Fruit fly (Drosophila melanogaster) whole organism, embryonic: Measurements from ENCODE around the gene CG3342.

Experiments
- CG1024 ChIP-seq: fragments of 200-800 bp; sonication (Bioruptor generic); IDR thresholded peaks from 2 replicates; pipeline ENCODE4 v1.3.6; 2022; ENCODE audit warnings: missing biosample characterization, missing genetic modification characterization
- CG10274 ChIP-seq: fragments of 200-800 bp; sonication (Bioruptor generic); optimal IDR thresholded peaks from 3 replicates; lab custom pipeline; 2017; ENCODE audit warnings: missing biosample characterization, mild to moderate bottlenecking, missing genetic modification characterization
- CG10462 ChIP-seq: fragments of 200-800 bp; sonication (Bioruptor generic); optimal IDR thresholded peaks from 2 replicates; lab custom pipeline; 2016; ENCODE audit warnings: missing biosample characterization, missing genetic modification characterization
- CG10979 ChIP-seq: fragments of 200-800 bp; sonication (Bioruptor generic); optimal IDR thresholded peaks from 2 replicates; lab custom pipeline; 2018; ENCODE audit warnings: missing biosample characterization, mild to moderate bottlenecking, missing genetic modification characterization, moderate library complexity
- CG11085 ChIP-seq: fragments of 200-800 bp; sonication (Bioruptor generic); IDR thresholded peaks from 2 replicates; pipeline ENCODE4 v1.3.6; 2022; ENCODE audit warnings: missing biosample characterization, missing genetic modification characterization
- CG11695 ChIP-seq: fragments of 200-800 bp; sonication (Bioruptor generic); IDR thresholded peaks from 3 replicates; pipeline ENCODE4 v1.3.6; 2022; ENCODE audit warnings: missing biosample characterization, missing genetic modification characterization
- CG12236 ChIP-seq: fragments of 200-800 bp; sonication (Bioruptor generic); optimal IDR thresholded peaks from 2 replicates; lab custom pipeline; 2016; ENCODE audit warnings: missing biosample characterization, missing genetic modification characterization
- CG12769 ChIP-seq: fragments of 200-800 bp; sonication (Bioruptor generic); optimal IDR thresholded peaks from 2 replicates; lab custom pipeline; 2019; ENCODE audit warnings: missing biosample characterization, mild to moderate bottlenecking, missing genetic modification characterization, moderate library complexity
- CG15514 ChIP-seq: fragments of 200-800 bp; sonication (Bioruptor generic); optimal IDR thresholded peaks from 3 replicates; lab custom pipeline; 2017; ENCODE audit warnings: missing biosample characterization, missing genetic modification characterization, mild to moderate bottlenecking, moderate library complexity, missing genetic modification reagents
- CG1602 ChIP-seq: fragments of 200-800 bp; sonication (Bioruptor generic); optimal IDR thresholded peaks from 3 replicates; lab custom pipeline; 2016; ENCODE audit warnings: missing biosample characterization, missing genetic modification characterization
- CG16813 ChIP-seq: fragments of 200-800 bp; sonication (Bioruptor generic); IDR thresholded peaks from 3 replicates; pipeline ENCODE4 v1.3.6; 2022; ENCODE audit warnings: missing biosample characterization, missing genetic modification characterization; ENCODE audit not compliant: partially characterized antibody
- CG17829 ChIP-seq: fragments of 200-800 bp; optimal IDR thresholded peaks from 2 replicates; lab custom pipeline; 2019; ENCODE audit warnings: missing biosample characterization, mild to moderate bottlenecking, missing genetic modification characterization, moderate library complexity
- CG2678 ChIP-seq: fragments of 200-800 bp; sonication (Bioruptor generic); optimal IDR thresholded peaks from 3 replicates; lab custom pipeline; 2019; ENCODE audit warnings: missing biosample characterization, mild to moderate bottlenecking, missing genetic modification characterization, moderate library complexity
- CG32532 ChIP-seq: fragments of 200-800 bp; sonication (Bioruptor generic); IDR thresholded peaks from 2 replicates; pipeline ENCODE4 v1.3.6; 2022; ENCODE audit warnings: missing biosample characterization, missing genetic modification characterization
- CG4404 ChIP-seq: fragments of 200-800 bp; sonication (Bioruptor generic); IDR thresholded peaks from 2 replicates; pipeline ENCODE4 v1.3.6; 2022; ENCODE audit warnings: missing biosample characterization, missing genetic modification characterization
- CG4424 ChIP-seq: fragments of 200-800 bp; sonication (Bioruptor generic); optimal IDR thresholded peaks from 3 replicates; lab custom pipeline; 2016; ENCODE audit warnings: missing biosample characterization, missing genetic modification characterization
- CG8478 ChIP-seq: fragments of >200 bp; optimal IDR thresholded peaks from 2 replicates; lab custom pipeline; 2018
- CG8924 ChIP-seq: fragments of 200-800 bp; optimal IDR thresholded peaks from 3 replicates; lab custom pipeline; 2019; ENCODE audit warnings: missing biosample characterization, mild to moderate bottlenecking, missing genetic modification characterization, moderate library complexity
- Camta ChIP-seq: fragments of 200-800 bp; sonication (Bioruptor generic); optimal IDR thresholded peaks from 2 replicates; lab custom pipeline; 2016; ENCODE audit warnings: missing biosample characterization, missing genetic modification characterization
- CkIIα-i1 ChIP-seq: fragments of 200-800 bp; sonication (Bioruptor generic); IDR thresholded peaks from 2 replicates; pipeline ENCODE4 v1.3.6; 2022; ENCODE audit warnings: missing biosample characterization, missing genetic modification characterization
- D ChIP-seq, 2 experiments: fragments of 200-800 bp in 1 of 2; fragments of >200 bp in 1 of 2; sonication (Bioruptor generic) in 1 of 2; optimal IDR thresholded peaks; 2 replicates in 1 of 2; 3 replicates in 1 of 2; lab custom pipeline; 2017; ENCODE audit warnings: mild to moderate bottlenecking in 1 of 2, missing biosample characterization in 1 of 2, missing genetic modification characterization in 1 of 2, missing genetic modification reagents in 1 of 2
- Dfd ChIP-seq, 2 experiments: fragments of >200 bp; optimal IDR thresholded peaks; 2 replicates each; lab custom pipeline; 2017; ENCODE audit warnings: missing biosample characterization in 2 of 2, missing genetic modification characterization in 2 of 2
- E2f1 ChIP-seq: fragments of 200-800 bp; sonication (Bioruptor generic); IDR thresholded peaks from 2 replicates; pipeline ENCODE4 v1.3.6; 2022; ENCODE audit warnings: missing biosample characterization, missing genetic modification characterization
- Fer2 ChIP-seq: fragments of 200-800 bp; sonication (Bioruptor generic); optimal IDR thresholded peaks from 2 replicates; lab custom pipeline; 2018; ENCODE audit warnings: missing biosample characterization, mild to moderate bottlenecking, missing genetic modification characterization, moderate library complexity
- Gsc ChIP-seq: fragments of 200-800 bp; sonication (Bioruptor generic); IDR thresholded peaks from 2 replicates; pipeline ENCODE4 v1.3.6; 2022; ENCODE audit warnings: missing biosample characterization, missing genetic modification characterization
- HHEX ChIP-seq: fragments of 200-800 bp; sonication (Bioruptor generic); optimal IDR thresholded peaks from 3 replicates; lab custom pipeline; 2017; ENCODE audit warnings: missing biosample characterization, mild to moderate bottlenecking, missing genetic modification characterization, missing genetic modification reagents
- HLH4C ChIP-seq: fragments of 200-800 bp; sonication (Bioruptor generic); IDR thresholded peaks from 3 replicates; pipeline ENCODE4 v1.3.6; 2022; ENCODE audit warnings: missing biosample characterization, missing genetic modification characterization; ENCODE audit not compliant: partially characterized antibody
- Hey ChIP-seq: fragments of 200-800 bp; sonication (Bioruptor generic); optimal IDR thresholded peaks from 3 replicates; lab custom pipeline; 2018; ENCODE audit warnings: missing biosample characterization, mild to moderate bottlenecking, missing genetic modification characterization
- Lim3 ChIP-seq: fragments of 200-800 bp; sonication (Bioruptor generic); IDR thresholded peaks from 2 replicates; pipeline ENCODE4 v1.3.6; 2022; ENCODE audit warnings: missing biosample characterization, missing genetic modification characterization
- Opbp ChIP-seq: fragments of 200-800 bp; sonication (Bioruptor generic); IDR thresholded peaks from 3 replicates; pipeline ENCODE4 v1.3.6; 2022; ENCODE audit warnings: missing biosample characterization, missing genetic modification characterization; ENCODE audit not compliant: partially characterized antibody
- Rx ChIP-seq: fragments of 200-800 bp; sonication (Bioruptor generic); IDR thresholded peaks from 2 replicates; pipeline ENCODE4 v1.3.6; 2022; ENCODE audit warnings: missing biosample characterization, missing genetic modification characterization
- Scr ChIP-seq: fragments of 200-800 bp; sonication (Bioruptor generic); IDR thresholded peaks from 2 replicates; pipeline ENCODE4 v1.3.6; 2022; ENCODE audit warnings: missing biosample characterization, missing genetic modification characterization; ENCODE audit not compliant: partially characterized antibody
- Side ChIP-seq: fragments of 200-800 bp; sonication (Bioruptor generic); optimal IDR thresholded peaks from 2 replicates; lab custom pipeline; 2016; ENCODE audit warnings: missing biosample characterization, missing genetic modification characterization
- Tbp ChIP-seq: fragments of >200 bp; optimal IDR thresholded peaks from 2 replicates; lab custom pipeline; 2018; ENCODE audit warnings: missing biosample characterization, missing genetic modification characterization
- Xbp1 ChIP-seq: fragments of 200-800 bp; sonication (Bioruptor generic); optimal IDR thresholded peaks from 3 replicates; lab custom pipeline; 2016; ENCODE audit warnings: missing biosample characterization, mild to moderate bottlenecking, missing genetic modification characterization
- bcd ChIP-seq: fragments of 200-800 bp; sonication (Bioruptor generic); optimal IDR thresholded peaks from 2 replicates; lab custom pipeline; 2017; ENCODE audit warnings: missing biosample characterization, mild to moderate bottlenecking, missing genetic modification characterization
- bigmax ChIP-seq: fragments of 200-800 bp; sonication (Bioruptor generic); optimal IDR thresholded peaks from 2 replicates; lab custom pipeline; 2018; ENCODE audit warnings: missing biosample characterization, mild to moderate bottlenecking, missing genetic modification characterization
- cg ChIP-seq: fragments of 200-800 bp; sonication (Bioruptor generic); optimal IDR thresholded peaks from 3 replicates; lab custom pipeline; 2019; ENCODE audit warnings: missing biosample characterization, mild to moderate bottlenecking, missing genetic modification characterization, moderate library complexity
- chinmo ChIP-seq: fragments of 200-800 bp; sonication (Bioruptor generic); IDR thresholded peaks from 4 replicates; pipeline ENCODE4 v1.3.6; 2022; ENCODE audit warnings: missing biosample characterization, missing genetic modification characterization; ENCODE audit not compliant: partially characterized antibody
- dimm ChIP-seq: fragments of 200-800 bp; sonication (Bioruptor generic); IDR thresholded peaks from 2 replicates; pipeline ENCODE4 v1.3.6; 2022; ENCODE audit warnings: missing biosample characterization, missing genetic modification characterization
- disco-r ChIP-seq: fragments of 200-800 bp; sonication (Bioruptor generic); optimal IDR thresholded peaks from 2 replicates; lab custom pipeline; 2016; ENCODE audit warnings: missing biosample characterization, missing genetic modification characterization
- ems ChIP-seq: fragments of 200-800 bp; sonication (Bioruptor generic); optimal IDR thresholded peaks from 3 replicates; lab custom pipeline; 2016; ENCODE audit warnings: missing biosample characterization, missing genetic modification characterization
- eyg ChIP-seq: fragments of 200-800 bp; sonication (Bioruptor generic); optimal IDR thresholded peaks from 3 replicates; lab custom pipeline; 2016; ENCODE audit warnings: missing biosample characterization, missing genetic modification characterization
- her ChIP-seq: fragments of 200-800 bp; sonication (Bioruptor generic); optimal IDR thresholded peaks from 2 replicates; lab custom pipeline; 2016; ENCODE audit warnings: missing biosample characterization, missing genetic modification characterization
- lola ChIP-seq, 3 experiments: fragments of >200 bp in 2 of 3; fragments of 200-800 bp in 1 of 3; sonication (Bioruptor generic) in 1 of 3; optimal IDR thresholded peaks; 2 replicates each; lab custom pipeline; 2017 to 2019; ENCODE audit warnings: missing biosample characterization in 3 of 3, missing genetic modification characterization in 3 of 3, mild to moderate bottlenecking in 1 of 3, moderate library complexity in 1 of 3
- otp ChIP-seq: fragments of 200-800 bp; sonication (Bioruptor generic); IDR thresholded peaks from 3 replicates; pipeline ENCODE4, ENCODE4 v1.3.6; 2022; ENCODE audit warnings: missing biosample characterization, missing genetic modification characterization
- pum ChIP-seq: fragments of 200-800 bp; sonication (Bioruptor generic); optimal IDR thresholded peaks from 2 replicates; lab custom pipeline; 2016; ENCODE audit warnings: missing biosample characterization, missing genetic modification characterization
- ranshi ChIP-seq: fragments of 200-800 bp; sonication (Bioruptor generic); IDR thresholded peaks from 2 replicates; pipeline ENCODE4 v1.3.6; 2022; ENCODE audit warnings: missing biosample characterization, missing genetic modification characterization
- unc-4 ChIP-seq: fragments of 200-800 bp; sonication (Bioruptor generic); IDR thresholded peaks from 2 replicates; pipeline ENCODE4 v1.3.6; 2022; ENCODE audit warnings: missing biosample characterization, missing genetic modification characterization; ENCODE audit not compliant: partially characterized antibody
- usp ChIP-seq: fragments of >200 bp; optimal IDR thresholded peaks from 2 replicates; lab custom pipeline; 2017; ENCODE audit warnings: missing biosample characterization, missing genetic modification characterization
- wor ChIP-seq: fragments of 200-800 bp; sonication (Bioruptor generic); IDR thresholded peaks from 2 replicates; pipeline ENCODE4 v1.3.6; 2022; ENCODE audit warnings: missing biosample characterization, missing genetic modification characterization

Gene CG3342

DNA sequence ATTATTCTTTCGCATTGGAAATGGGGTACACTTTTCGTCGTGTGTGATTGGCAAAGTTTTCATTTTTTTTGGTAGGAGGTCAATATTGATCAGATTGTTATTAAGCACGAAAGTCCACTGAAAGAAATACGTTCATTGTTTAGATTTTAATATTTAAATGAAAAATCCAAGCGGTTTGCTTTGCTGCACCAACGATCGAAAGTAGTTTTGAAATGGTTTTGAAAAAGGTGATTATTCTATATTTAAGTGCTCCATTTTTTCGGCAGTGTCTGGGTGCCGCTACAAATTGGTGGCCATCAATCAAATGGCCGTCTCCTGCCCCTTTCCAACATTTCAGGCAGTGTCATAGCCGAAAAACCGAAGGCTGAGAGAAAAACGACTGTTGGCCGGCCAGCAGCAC lies 46.8 kb upstream of the CG3342 start (continued):
- TF ChIP-seq disco-r (GFP tag; lab: Kevin White, UChicago) (no peak), Opbp (GFP tag; lab: Robert Waterston, UW) (no peak), CG2678 (no peak), Rx (GFP tag; lab: Robert Waterston, UW) (0 out of 2 replicates have a peak, but pooled peaks have one; percentile 38), pum (GFP tag; lab: Kevin White, UChicago) (peak; percentile 5), usp (GFP tag; lab: Kevin White, UChicago) (no peak), CG17829 (tag; lab: Kevin White, UChicago) (no peak), CG10462 (no peak), E2f1 (GFP tag; lab: Robert Waterston, UW) (peak; percentile 54; the same call in 1 of the 2 replicates), CG4424 (no peak), Lim3 (GFP tag; lab: Robert Waterston, UW) (no peak), CG11695 (0 out of 3 replicates have a peak, but pooled peaks have one; percentile 11), chinmo (GFP tag; lab: Robert Waterston, UW) (no peak), Camta (GFP tag; lab: Kevin White, UChicago) (no peak), Xbp1 (GFP tag; lab: Kevin White, UChicago) (peak; percentile 15), CG32532 (GFP tag; lab: Robert Waterston, UW) (peak; percentile 53), bigmax (GFP tag; lab: Kevin White, UChicago) (no peak), CG1602 (GFP tag; lab: Kevin White, UChicago) (no peak), CkIIα-i1 (no peak), otp (no peak), CG4404 (no peak), CG10274 (GFP tag; lab: Kevin White, UChicago) (no peak), bcd (GFP tag; lab: Kevin White, UChicago) (peak; percentile 32), HLH4C (GFP tag; lab: Robert Waterston, UW) (no peak), Hey (tag; lab: Kevin White, UChicago) (no peak), cg (GFP tag; lab: Kevin White, UChicago) (no peak), CG1024 (GFP tag; lab: Robert Waterston, UW) (no peak), HHEX (GFP tag; lab: Kevin White, UChicago) (no peak), wor (no peak), CG12769 (tag; lab: Kevin White, UChicago) (no peak), Tbp (no peak), CG12236 (GFP tag; lab: Kevin White, UChicago) (no peak), ranshi (GFP tag; lab: Robert Waterston, UW) (peak; percentile 31; the same call in 1 of the 2 replicates), CG16813 (no peak), Fer2 (tag; lab: Kevin White, UChicago) (no peak), Scr (GFP tag; lab: Robert Waterston, UW) (no peak), dimm (GFP tag; lab: Robert Waterston, UW) (no peak), CG8478 (no peak), Gsc (no peak), D (optimal IDR thresholded peaks at IDR 0.05; lab: Kevin White, UChicago) (no peak), D (GFP tag; optimal IDR thresholded peaks at IDR 0.05; lab: Kevin White, UChicago) (no peak), Side (no peak), CG11085 (no peak), eyg (GFP tag; lab: Kevin White, UChicago) (no peak), lola (GFP tag; optimal IDR thresholded peaks at IDR 0.05; lab: Kevin White, UChicago) (no peak), her (no peak), ems (GFP tag; lab: Kevin White, UChicago) (no peak), unc-4 (GFP tag; lab: Robert Waterston, UW) (no peak), CG8924 (tag; lab: Kevin White, UChicago) (no peak), Dfd (GFP tag; optimal IDR thresholded peaks at IDR 0.05; lab: Kevin White, UChicago) (no peak), CG15514 (GFP tag; lab: Kevin White, UChicago) (peak; percentile 9), CG10979 (no peak)
